Fruit fly (Drosophila melanogaster) Kc167 (cell line): Measurements from ENCODE around the gene Sidpn.

Experiments used
- Myc ChIP-seq: fragments of >200 bp; optimal IDR thresholded peaks from 2 replicates; lab custom pipeline; 2017; ENCODE audit warnings: missing external identifiers
- Sin3A ChIP-seq: fragments of >200 bp; optimal IDR thresholded peaks from 2 replicates; lab custom pipeline; 2018; ENCODE audit warnings: missing external identifiers
- h ChIP-seq: fragments of >200 bp; optimal IDR thresholded peaks from 3 replicates; lab custom pipeline; 2018; ENCODE audit warnings: missing external identifiers
- insv ChIP-seq: fragments of >200 bp; optimal IDR thresholded peaks from 3 replicates; lab custom pipeline; 2018; ENCODE audit warnings: missing external identifiers
- psq ChIP-seq: fragments of >200 bp; optimal IDR thresholded peaks from 2 replicates; lab custom pipeline; 2017; ENCODE audit warnings: missing external identifiers
- ttk ChIP-seq: sonication (Bioruptor generic); optimal IDR thresholded peaks from 2 replicates; lab custom pipeline; 2017; ENCODE audit warnings: missing external identifiers

The Sidpn gene

DNA sequence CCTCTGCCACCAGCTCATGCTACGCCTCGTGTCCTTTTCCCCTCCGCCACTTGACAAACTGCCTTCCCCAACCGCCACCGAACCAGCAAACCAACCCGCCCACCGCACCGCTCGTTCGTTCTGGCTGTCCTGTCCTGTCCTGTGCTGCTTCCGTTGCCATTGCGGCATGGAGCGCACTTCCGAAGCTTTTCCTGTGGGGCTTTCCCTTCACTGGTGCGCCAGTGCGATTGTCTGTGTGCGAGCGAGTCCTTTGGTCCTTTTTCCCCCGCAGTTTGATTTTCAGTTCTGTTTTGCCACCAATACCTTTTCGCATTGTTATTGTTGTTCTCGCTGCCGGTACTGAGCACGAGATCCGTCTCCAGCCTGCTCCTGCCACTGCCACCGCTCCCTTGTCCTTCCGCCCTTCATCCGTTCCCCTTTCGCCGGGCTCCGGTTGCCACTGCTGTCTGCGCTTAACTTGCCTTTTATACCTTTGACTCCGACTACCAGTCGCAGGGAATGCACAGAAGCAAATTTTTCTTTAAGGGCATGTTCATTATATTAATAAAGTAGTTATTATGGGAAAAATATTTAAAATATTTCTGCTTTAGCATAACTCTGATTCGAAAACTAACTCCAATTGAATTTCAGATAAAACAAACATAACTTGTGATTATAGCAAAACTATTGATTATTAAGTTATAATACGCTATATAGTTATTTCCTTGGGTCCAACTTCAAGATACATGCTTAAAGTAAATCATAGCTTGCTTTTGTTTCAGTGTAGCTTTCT, 3.4 kb upstream of the Sidpn start:
- no peak for TF ChIP-seq psq (lab: Kevin White, UChicago)

DNA sequence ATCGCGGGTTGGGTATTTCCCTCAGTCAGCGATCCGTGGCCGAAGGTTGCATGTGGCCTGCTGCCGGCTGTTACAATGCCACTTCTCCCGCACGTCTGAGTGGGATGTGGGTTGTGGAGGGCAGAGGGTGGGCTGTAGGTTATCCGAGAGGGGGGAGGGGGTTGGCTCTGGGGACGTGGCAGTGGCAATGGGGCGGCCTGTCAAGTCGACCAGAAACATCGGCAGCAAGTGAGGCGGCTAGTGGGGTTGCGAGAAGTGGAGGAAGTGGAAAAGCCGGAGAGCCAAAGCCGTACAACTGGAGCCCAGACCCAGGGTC, 2.8 kb upstream of the Sidpn start:
- TF ChIP-seq Myc (lab: Kevin White, UChicago), result no peak

DNA sequence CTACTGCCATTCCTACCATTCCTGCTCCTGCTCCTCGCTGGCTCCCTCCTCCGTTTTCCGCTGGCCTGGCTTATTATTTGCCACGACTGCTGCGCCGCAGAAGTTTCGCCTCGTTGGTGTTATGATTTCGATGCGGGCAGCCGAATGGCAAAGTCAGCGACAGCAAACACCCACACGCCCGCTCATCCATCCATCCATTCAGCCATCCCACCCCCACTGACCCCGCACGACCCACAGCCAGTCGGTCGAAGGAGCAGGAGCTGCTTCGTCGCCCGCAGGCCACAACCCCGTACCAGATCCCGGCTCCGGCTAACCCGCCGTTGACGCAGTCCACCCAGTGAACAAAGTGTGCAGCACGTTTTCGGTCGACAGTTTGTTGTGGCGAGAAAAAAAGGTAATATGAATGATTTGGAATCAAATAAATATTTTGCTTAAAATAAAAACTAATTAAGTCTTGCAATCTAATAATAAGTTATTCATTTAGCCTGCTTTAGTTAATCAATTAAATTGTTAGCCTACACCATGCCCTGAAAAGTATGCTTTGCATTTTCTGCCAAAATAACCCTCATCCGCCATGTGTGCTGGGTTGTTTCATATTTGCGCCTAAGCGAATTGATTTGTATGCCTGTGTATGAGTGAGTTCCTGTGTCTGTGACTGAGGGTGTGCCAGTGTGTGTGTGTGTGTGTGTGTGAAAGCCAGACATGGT, 866 bp upstream of the Sidpn start:
- TF ChIP-seq Myc (lab: Kevin White, UChicago) (no peak), psq (lab: Kevin White, UChicago) (no peak), insv (lab: Kevin White, UChicago) (no peak), Sin3A (no peak), h (lab: Kevin White, UChicago) (no peak), ttk (lab: Kevin White, UChicago) (no peak)

DNA sequence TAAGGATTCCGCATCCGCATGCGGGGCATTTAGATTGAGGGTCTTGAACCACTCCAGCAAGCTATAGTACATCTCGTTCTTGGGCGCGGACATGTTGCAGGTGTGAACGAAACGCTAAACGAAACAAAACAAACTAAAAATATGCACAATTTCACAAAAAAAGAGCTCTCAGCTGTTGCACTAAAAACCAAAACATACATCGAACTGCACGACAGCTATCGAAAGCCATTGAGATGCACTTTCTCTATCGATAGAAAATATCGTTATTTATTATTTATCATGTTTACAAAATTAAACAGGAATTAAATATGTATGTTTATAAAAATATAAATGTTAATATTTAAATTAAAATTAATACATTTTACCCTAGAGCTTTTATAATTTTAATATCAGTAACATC, 5.8 kb downstream of the Sidpn start, which contains the start of gene hook:
TSS of gene hook (minus strand) at position 211 of the 400 bp plus-strand sequence.
- TF ChIP-seq Myc (lab: Kevin White, UChicago) (no peak), h (lab: Kevin White, UChicago) (no peak), psq (lab: Kevin White, UChicago) (no peak), ttk (lab: Kevin White, UChicago) (no peak), insv (lab: Kevin White, UChicago) (no peak), Sin3A (no peak)

DNA sequence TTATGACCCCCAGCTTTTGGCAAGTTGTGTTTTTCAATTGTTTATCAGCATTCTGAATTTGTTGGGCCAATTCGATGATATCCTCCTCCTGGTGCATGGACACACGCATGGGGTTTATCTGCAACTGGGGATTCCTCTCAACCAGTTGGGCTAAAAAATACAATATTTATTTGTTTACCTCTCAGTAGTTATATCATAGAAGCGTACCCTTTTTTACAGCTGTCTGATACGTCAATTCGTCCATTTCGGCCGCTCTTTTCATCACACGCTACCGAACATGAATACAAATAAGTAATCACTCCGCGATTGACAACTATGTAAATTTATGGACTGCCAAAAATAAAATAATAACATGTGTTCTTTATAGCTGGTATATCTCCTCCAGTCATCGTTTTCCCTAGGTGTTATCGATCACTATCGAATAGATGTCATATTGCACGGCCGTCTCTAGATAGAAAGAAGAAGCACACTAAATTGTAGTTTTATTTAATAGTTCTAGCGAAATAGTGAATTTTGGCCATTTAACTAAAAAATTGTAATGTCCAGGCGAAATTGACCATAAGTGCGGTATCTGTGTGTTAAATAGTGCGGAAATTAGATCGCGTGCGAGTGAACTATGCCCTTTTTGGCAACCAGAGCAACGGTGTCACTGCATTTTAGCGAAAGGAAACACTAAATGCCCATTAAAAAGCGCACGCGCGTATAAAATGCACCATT, 6.9 kb downstream of the Sidpn start, which contains the start of the genes mib2 and CG31800:
TSS of gene mib2 (plus strand) at position 232 of the 717 bp plus-strand sequence.
TSS of gene CG31800 (minus strand) at position 364 of the 717 bp plus-strand sequence.
- TF ChIP-seq Sin3A (no peak), ttk (lab: Kevin White, UChicago) (no peak), Myc (lab: Kevin White, UChicago) (no peak), h (lab: Kevin White, UChicago) (no peak), psq (lab: Kevin White, UChicago) (no peak), insv (lab: Kevin White, UChicago) (no peak)

DNA sequence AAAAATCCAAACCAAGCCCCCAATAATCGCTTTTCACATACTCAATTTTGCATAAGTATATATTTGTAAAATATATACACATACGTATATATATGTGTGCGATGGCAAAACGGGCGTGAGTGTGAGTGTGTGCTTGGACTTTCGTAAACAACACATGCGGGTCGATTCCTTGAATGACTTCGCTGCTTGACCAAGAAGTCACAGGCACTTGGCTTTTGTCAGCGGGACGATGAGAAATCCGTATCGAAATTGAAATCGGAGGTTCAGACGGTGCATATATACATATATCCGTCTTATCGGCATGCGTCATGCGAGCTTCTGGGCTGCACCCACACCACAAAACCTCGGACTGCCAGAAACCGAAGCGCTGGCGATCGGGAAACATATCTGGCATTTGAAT, 7.5 kb downstream of the Sidpn start:
- TF ChIP-seq psq (lab: Kevin White, UChicago) (no peak), insv (lab: Kevin White, UChicago) (no peak), h (lab: Kevin White, UChicago) (no peak), Sin3A (no peak), ttk (lab: Kevin White, UChicago) (no peak), Myc (lab: Kevin White, UChicago) (no peak)

DNA sequence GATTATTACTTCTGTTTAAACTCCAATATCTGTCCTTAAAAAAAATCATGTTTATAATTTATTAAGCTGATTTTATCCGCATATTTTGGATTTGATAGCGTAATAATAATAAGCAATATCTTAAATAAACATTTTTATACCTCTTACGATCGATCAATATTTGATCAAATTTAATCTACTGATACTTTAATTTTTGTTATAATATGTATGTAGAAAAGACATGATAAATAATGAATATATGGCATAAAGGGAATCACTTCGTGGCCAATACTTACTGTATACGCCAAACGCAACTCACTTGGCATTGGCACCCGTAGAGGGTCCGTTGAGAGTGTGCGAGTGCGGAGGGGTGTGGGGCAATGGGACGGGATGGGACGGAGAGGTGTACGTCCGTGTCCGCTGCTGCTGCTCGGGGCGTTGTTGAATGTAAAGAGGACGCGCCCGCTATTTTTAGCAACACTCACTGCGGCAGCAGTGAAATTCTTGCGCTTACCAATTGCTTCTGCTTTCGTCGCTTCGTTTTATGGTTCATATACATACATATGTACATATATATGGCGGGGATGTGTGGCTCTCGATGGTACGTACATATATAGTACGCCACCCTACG, 8.7 kb downstream of the Sidpn start:
- no peak for TF ChIP-seq ttk (lab: Kevin White, UChicago)
- TF ChIP-seq insv (lab: Kevin White, UChicago), result no peak
- TF ChIP-seq h (lab: Kevin White, UChicago), result no peak
- TF ChIP-seq psq (lab: Kevin White, UChicago), result no peak

DNA sequence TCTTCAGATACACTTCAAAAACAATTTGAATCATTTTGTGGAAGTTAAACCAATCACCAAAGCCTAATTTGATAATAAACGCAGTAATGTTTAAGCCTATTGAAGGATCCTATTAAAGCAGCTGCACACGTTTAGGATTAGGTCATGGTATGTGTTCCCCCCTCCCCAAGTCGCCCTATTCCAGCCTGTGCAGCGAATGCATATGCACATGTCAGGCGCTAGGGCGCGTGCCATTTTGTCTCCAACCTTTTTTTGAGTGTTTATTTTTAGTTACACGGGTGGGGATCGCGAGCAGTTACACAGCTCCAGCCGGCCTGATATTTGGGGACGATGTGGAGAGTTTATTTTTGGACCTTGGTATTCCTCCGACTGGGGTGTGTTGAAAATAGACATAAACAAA, 9.5 kb downstream of the Sidpn start:
- TF ChIP-seq h (lab: Kevin White, UChicago) (no peak), Myc (lab: Kevin White, UChicago) (no peak), Sin3A (no peak), ttk (lab: Kevin White, UChicago) (no peak), insv (lab: Kevin White, UChicago) (no peak), psq (lab: Kevin White, UChicago) (no peak)

DNA sequence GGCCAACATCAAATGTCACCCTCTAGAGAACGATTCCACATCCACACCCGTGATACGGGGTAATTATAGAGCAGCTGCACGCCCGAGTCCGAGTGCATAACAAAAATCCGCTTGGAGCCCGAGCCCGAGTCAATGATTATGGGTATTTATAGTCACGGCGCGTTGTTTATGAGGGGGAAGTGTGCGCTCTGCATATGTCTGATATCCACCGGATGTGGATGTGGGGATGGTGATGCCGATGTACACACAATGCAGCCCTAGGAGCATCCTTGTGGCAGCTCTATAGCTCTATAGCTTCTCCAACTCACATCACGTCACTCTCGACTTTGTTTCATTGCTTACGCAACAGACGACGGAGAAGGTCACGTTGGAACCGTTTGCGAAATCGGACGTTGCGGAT, 9.9 kb downstream of the Sidpn start:
- TF ChIP-seq h (lab: Kevin White, UChicago) (no peak), insv (lab: Kevin White, UChicago) (no peak)

DNA sequence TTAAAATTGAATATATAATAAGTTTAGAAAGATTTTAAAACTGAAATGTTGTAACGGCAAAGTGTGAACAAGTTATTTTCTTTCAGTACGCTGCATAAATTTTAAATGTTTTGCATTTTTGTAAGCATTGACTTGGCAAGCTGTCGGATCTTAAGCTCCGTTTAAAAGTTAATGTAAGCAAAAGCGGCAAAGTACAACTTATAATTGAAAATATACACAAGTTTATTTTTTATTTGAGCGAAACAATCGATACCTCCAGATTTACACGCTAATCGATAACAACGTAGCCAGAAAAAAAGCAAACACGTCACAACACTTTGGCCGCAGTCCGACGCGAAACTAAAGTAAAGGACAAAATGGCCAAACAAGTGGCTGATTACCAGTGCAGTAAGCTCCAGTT, 14.1 kb downstream of the Sidpn start, which contains the start of gene Catsup:
TSS of gene Catsup (plus strand) at position 273 of the 400 bp plus-strand sequence.
- TF ChIP-seq Sin3A (no peak), h (lab: Kevin White, UChicago) (no peak), insv (lab: Kevin White, UChicago) (no peak), Myc (lab: Kevin White, UChicago) (no peak)

DNA sequence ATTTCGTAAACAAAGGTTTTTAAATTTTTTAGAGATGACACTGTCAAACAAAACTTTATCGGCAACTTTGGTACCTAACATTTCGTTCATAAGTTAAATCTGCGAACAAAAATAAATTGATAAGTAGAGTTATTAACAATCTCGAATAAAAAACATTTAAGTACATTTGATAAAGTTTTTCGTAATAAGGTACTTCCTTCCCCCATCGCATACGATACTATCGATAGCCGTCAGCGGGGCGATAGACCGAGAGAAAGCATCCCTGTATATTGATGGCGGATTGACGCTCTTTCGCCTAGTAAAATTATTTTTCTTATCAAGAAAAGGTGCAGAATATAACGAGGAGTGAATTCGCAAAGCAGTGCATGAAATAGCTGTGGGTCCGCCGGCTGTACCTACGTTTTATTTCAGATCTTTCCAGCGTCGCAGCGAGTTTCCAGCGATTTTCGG, 17.6 kb downstream of the Sidpn start, which contains the start of the genes Ttc19 and Acn:
TSS of gene Ttc19 (minus strand) at position 38 of the 450 bp plus-strand sequence.
TSS of gene Acn (plus strand) at position 245 of the 450 bp plus-strand sequence.
- TF ChIP-seq insv (lab: Kevin White, UChicago), result no peak

DNA sequence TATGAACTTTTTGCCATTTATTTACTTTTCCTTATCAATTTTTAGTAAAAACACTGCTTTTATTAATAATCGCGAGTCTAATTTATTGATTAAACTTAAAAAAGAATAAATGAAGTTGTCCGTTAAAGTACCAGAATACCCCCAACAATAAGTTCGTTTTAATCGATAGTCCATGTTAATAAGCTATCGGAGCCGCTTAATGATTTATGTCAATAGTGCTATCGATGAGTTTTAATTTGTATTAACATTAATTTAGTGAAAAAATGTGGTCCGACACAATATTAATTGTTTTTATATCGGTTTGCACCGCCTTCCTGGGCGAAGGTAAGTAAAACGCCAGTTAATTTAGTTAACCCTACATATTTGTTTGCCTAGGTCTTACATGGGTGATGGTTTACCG, 21.4 kb downstream of the Sidpn start, which contains the start of gene CG10470:
TSS of gene CG10470 (plus strand) at position 165 of the 400 bp plus-strand sequence.
- no peak for TF ChIP-seq psq (lab: Kevin White, UChicago)
- no peak for TF ChIP-seq h (lab: Kevin White, UChicago)
- no peak for TF ChIP-seq ttk (lab: Kevin White, UChicago)
- TF ChIP-seq Sin3A, result no peak
- no peak for TF ChIP-seq Myc (lab: Kevin White, UChicago)
- TF ChIP-seq insv (lab: Kevin White, UChicago), result no peak
